Fruit fly (Drosophila melanogaster) whole organism, prepupa: ENCODE data around the gene mew.

ENCODE experiments used
- Blimp-1 ChIP-seq: fragments of 200-800 bp; sonication (Bioruptor generic); optimal IDR thresholded peaks from 3 replicates; lab custom pipeline; 2017; ENCODE audit warnings: missing biosample characterization, missing genetic modification characterization, mild to moderate bottlenecking, moderate library complexity, missing genetic modification reagents
- CG10631 ChIP-seq: fragments of 200-800 bp; sonication (Bioruptor generic); optimal IDR thresholded peaks from 2 replicates; lab custom pipeline; 2016; ENCODE audit warnings: missing biosample characterization, missing genetic modification characterization
- CG10669 ChIP-seq: fragments of 200-800 bp; sonication (Bioruptor generic); optimal IDR thresholded peaks from 3 replicates; lab custom pipeline; 2018; ENCODE audit warnings: missing biosample characterization, mild to moderate bottlenecking, missing genetic modification characterization, moderate library complexity
- CG11294 ChIP-seq: fragments of 200-800 bp; sonication (Bioruptor generic); IDR thresholded peaks from 2 replicates; pipeline ENCODE4 v1.3.6; 2022; ENCODE audit warnings: missing biosample characterization, missing genetic modification characterization
- CG11762 ChIP-seq: fragments of 200-800 bp; sonication (Bioruptor generic); optimal IDR thresholded peaks from 3 replicates; lab custom pipeline; 2016; ENCODE audit warnings: missing biosample characterization, missing genetic modification characterization; ENCODE audit not compliant: insufficient read depth
- CG11902 ChIP-seq: fragments of 200-800 bp; sonication (Bioruptor generic); optimal IDR thresholded peaks from 3 replicates; lab custom pipeline; 2016; ENCODE audit warnings: missing biosample characterization, missing genetic modification characterization
- CG15336 ChIP-seq: fragments of 200-800 bp; sonication (Bioruptor generic); IDR thresholded peaks from 2 replicates; pipeline ENCODE4 v1.3.6; 2022; ENCODE audit warnings: missing biosample characterization, missing genetic modification characterization
- CG1621 ChIP-seq: fragments of 200-800 bp; sonication (Bioruptor generic); optimal IDR thresholded peaks from 3 replicates; lab custom pipeline; 2018; ENCODE audit warnings: missing biosample characterization, mild to moderate bottlenecking, missing genetic modification characterization
- CG16779 ChIP-seq: fragments of 200-800 bp; sonication (Bioruptor generic); optimal IDR thresholded peaks from 3 replicates; lab custom pipeline; 2017; ENCODE audit warnings: missing biosample characterization, mild to moderate bottlenecking, missing genetic modification characterization
- CG3032 ChIP-seq: fragments of 200-800 bp; optimal IDR thresholded peaks from 2 replicates; lab custom pipeline; 2019; ENCODE audit warnings: missing biosample characterization, mild to moderate bottlenecking, missing genetic modification characterization, moderate library complexity
- CG31627 ChIP-seq: fragments of 200-800 bp; sonication (Bioruptor generic); optimal IDR thresholded peaks from 3 replicates; lab custom pipeline; 2016; ENCODE audit warnings: missing biosample characterization, missing genetic modification characterization
- CG32006 ChIP-seq: fragments of 200-800 bp; sonication (Bioruptor generic); optimal IDR thresholded peaks from 3 replicates; lab custom pipeline; 2017; ENCODE audit warnings: missing biosample characterization, mild to moderate bottlenecking, missing genetic modification characterization
- CG34406 ChIP-seq: fragments of 200-800 bp; sonication (Bioruptor generic); optimal IDR thresholded peaks from 3 replicates; lab custom pipeline; 2016; ENCODE audit warnings: missing biosample characterization, missing genetic modification characterization
- CG3919 ChIP-seq: fragments of 200-800 bp; sonication (Bioruptor generic); optimal IDR thresholded peaks from 3 replicates; lab custom pipeline; 2016; ENCODE audit warnings: missing biosample characterization, missing genetic modification characterization
- CG4318 ChIP-seq: fragments of 200-800 bp; sonication (Bioruptor generic); optimal IDR thresholded peaks from 3 replicates; lab custom pipeline; 2017; ENCODE audit warnings: missing biosample characterization, mild to moderate bottlenecking, missing genetic modification characterization
- CG6163 ChIP-seq: fragments of 200-800 bp; sonication (Bioruptor generic); IDR thresholded peaks from 3 replicates; pipeline ENCODE4 v1.3.6; 2022; ENCODE audit warnings: missing biosample characterization, missing genetic modification characterization
- CG6276 ChIP-seq: fragments of 200-800 bp; sonication (Bioruptor generic); optimal IDR thresholded peaks from 2 replicates; lab custom pipeline; 2017; ENCODE audit warnings: missing biosample characterization, mild to moderate bottlenecking, missing genetic modification characterization
- CG6792 ChIP-seq: fragments of 200-800 bp; sonication (Bioruptor generic); optimal IDR thresholded peaks from 3 replicates; lab custom pipeline; 2016; ENCODE audit warnings: missing biosample characterization, missing genetic modification characterization
- CG6808 ChIP-seq: fragments of 200-800 bp; sonication (Bioruptor generic); optimal IDR thresholded peaks from 3 replicates; lab custom pipeline; 2017; ENCODE audit warnings: missing biosample characterization, missing genetic modification characterization, mild to moderate bottlenecking, moderate library complexity, missing genetic modification reagents
- CG6854 ChIP-seq: fragments of 200-800 bp; sonication (Bioruptor generic); optimal IDR thresholded peaks from 2 replicates; lab custom pipeline; 2017; ENCODE audit warnings: missing biosample characterization, mild to moderate bottlenecking, missing genetic modification characterization
- CG7368 ChIP-seq: fragments of 200-800 bp; sonication (Bioruptor generic); optimal IDR thresholded peaks from 3 replicates; lab custom pipeline; 2016; ENCODE audit warnings: missing biosample characterization, missing genetic modification characterization
- CG8632 ChIP-seq: fragments of 200-800 bp; sonication (Bioruptor generic); optimal IDR thresholded peaks from 3 replicates; lab custom pipeline; 2016; ENCODE audit warnings: missing biosample characterization, missing genetic modification characterization
- CG9139 ChIP-seq: fragments of 200-800 bp; sonication (Bioruptor generic); optimal IDR thresholded peaks from 3 replicates; lab custom pipeline; 2017; ENCODE audit warnings: missing biosample characterization, mild to moderate bottlenecking, missing genetic modification characterization
- Eip75B ChIP-seq: fragments of 200-800 bp; sonication (Bioruptor generic); optimal IDR thresholded peaks from 3 replicates; lab custom pipeline; 2016; ENCODE audit warnings: missing biosample characterization, missing genetic modification characterization
- Eip78C ChIP-seq: fragments of 200-800 bp; sonication (Bioruptor generic); peaks from one replicate; lab custom pipeline; 2016; ENCODE audit warnings: missing biosample characterization, missing genetic modification characterization
- Eip93F ChIP-seq: fragments of 200-800 bp; sonication (Bioruptor generic); optimal IDR thresholded peaks from 2 replicates; lab custom pipeline; 2016; ENCODE audit warnings: missing biosample characterization, mild to moderate bottlenecking, missing genetic modification characterization
- Ets21C ChIP-seq: fragments of 200-800 bp; sonication (Bioruptor generic); optimal IDR thresholded peaks from 3 replicates; lab custom pipeline; 2016; ENCODE audit warnings: missing biosample characterization, missing genetic modification characterization
- Ets96B ChIP-seq: fragments of 200-800 bp; optimal IDR thresholded peaks from 2 replicates; lab custom pipeline; 2019; ENCODE audit warnings: missing biosample characterization, mild to moderate bottlenecking, missing genetic modification characterization, moderate library complexity
- Gug ChIP-seq: fragments of 200-800 bp; sonication (Bioruptor generic); IDR thresholded peaks from 2 replicates; pipeline ENCODE4 v1.3.6; 2022; ENCODE audit warnings: missing biosample characterization, missing genetic modification characterization
- Hr38 ChIP-seq: sonication (Bioruptor generic); optimal IDR thresholded peaks from 2 replicates; lab custom pipeline; 2016; ENCODE audit warnings: missing biosample characterization, missing genetic modification characterization
- Hr39 ChIP-seq: fragments of 200-800 bp; sonication (Bioruptor generic); optimal IDR thresholded peaks from 2 replicates; lab custom pipeline; 2016; ENCODE audit warnings: missing biosample characterization, missing genetic modification characterization
- Hr4 ChIP-seq: fragments of 200-800 bp; sonication (Bioruptor generic); optimal IDR thresholded peaks from 3 replicates; lab custom pipeline; 2016; ENCODE audit warnings: missing biosample characterization, missing genetic modification characterization
- Lpt ChIP-seq: fragments of 200-800 bp; sonication (Bioruptor generic); optimal IDR thresholded peaks from 3 replicates; lab custom pipeline; 2016; ENCODE audit warnings: missing biosample characterization, missing genetic modification characterization
- Met ChIP-seq: fragments of 200-800 bp; sonication (Bioruptor generic); optimal IDR thresholded peaks from 3 replicates; lab custom pipeline; 2016; ENCODE audit warnings: missing biosample characterization, missing genetic modification characterization
- OdsH ChIP-seq: fragments of 200-800 bp; sonication (Bioruptor generic); optimal IDR thresholded peaks from 3 replicates; lab custom pipeline; 2016; ENCODE audit warnings: missing biosample characterization, missing genetic modification characterization
- Smox ChIP-seq: fragments of 200-800 bp; sonication (Bioruptor generic); optimal IDR thresholded peaks from 3 replicates; lab custom pipeline; 2016; ENCODE audit warnings: missing biosample characterization, missing genetic modification characterization
- Sox14 ChIP-seq: fragments of 200-800 bp; sonication (Bioruptor generic); optimal IDR thresholded peaks from 3 replicates; lab custom pipeline; 2016; ENCODE audit warnings: missing biosample characterization, missing genetic modification characterization
- Sox15 ChIP-seq: fragments of 200-800 bp; sonication (Bioruptor generic); optimal IDR thresholded peaks from 3 replicates; lab custom pipeline; 2016; ENCODE audit warnings: missing biosample characterization, missing genetic modification characterization
- achi ChIP-seq: fragments of 200-800 bp; sonication (Bioruptor generic); optimal IDR thresholded peaks from 3 replicates; lab custom pipeline; 2016; ENCODE audit warnings: missing biosample characterization, missing genetic modification characterization
- acj6 ChIP-seq: fragments of 200-800 bp; sonication (Bioruptor generic); optimal IDR thresholded peaks from 3 replicates; lab custom pipeline; 2016; ENCODE audit warnings: missing biosample characterization, missing genetic modification characterization
- dac ChIP-seq: fragments of 200-800 bp; sonication (Bioruptor generic); optimal IDR thresholded peaks from 2 replicates; lab custom pipeline; 2017; ENCODE audit warnings: missing biosample characterization, mild to moderate bottlenecking, missing genetic modification characterization
- dsx ChIP-seq: fragments of 200-800 bp; optimal IDR thresholded peaks from 3 replicates; lab custom pipeline; 2019; ENCODE audit warnings: missing biosample characterization, mild to moderate bottlenecking, missing genetic modification characterization, moderate library complexity; ENCODE audit not compliant: poor library complexity, severe bottlenecking
- esn ChIP-seq: fragments of 200-800 bp; sonication (Bioruptor generic); optimal IDR thresholded peaks from 2 replicates; lab custom pipeline; 2016; ENCODE audit warnings: missing biosample characterization, mild to moderate bottlenecking, missing genetic modification characterization, moderate library complexity
- fd59A ChIP-seq: fragments of 200-800 bp; sonication (Bioruptor generic); optimal IDR thresholded peaks from 2 replicates; lab custom pipeline; 2017; ENCODE audit warnings: missing biosample characterization, mild to moderate bottlenecking, missing genetic modification characterization, missing genetic modification reagents
- fd85E ChIP-seq: fragments of 200-800 bp; sonication (Bioruptor generic); optimal IDR thresholded peaks from 3 replicates; lab custom pipeline; 2016; ENCODE audit warnings: missing biosample characterization, missing genetic modification characterization
- fkh ChIP-seq: fragments of 200-800 bp; sonication (Bioruptor generic); optimal IDR thresholded peaks from 3 replicates; lab custom pipeline; 2017; ENCODE audit warnings: missing biosample characterization, mild to moderate bottlenecking, missing genetic modification characterization, moderate library complexity
- lz ChIP-seq: fragments of 200-800 bp; sonication (Bioruptor generic); optimal IDR thresholded peaks from 3 replicates; lab custom pipeline; 2016; ENCODE audit warnings: missing biosample characterization, missing genetic modification characterization
- net ChIP-seq: fragments of 200-800 bp; sonication (Bioruptor generic); optimal IDR thresholded peaks from 3 replicates; lab custom pipeline; 2016; ENCODE audit warnings: missing biosample characterization, missing genetic modification characterization
- salr ChIP-seq, 2 experiments: fragments of 200-800 bp; sonication (Bioruptor generic); optimal IDR thresholded peaks; 3 replicates each; lab custom pipeline; 2016 to 2018; ENCODE audit warnings: missing biosample characterization in 2 of 2, missing genetic modification characterization in 2 of 2, mild to moderate bottlenecking in 1 of 2
- svp ChIP-seq: fragments of 200-800 bp; sonication (Bioruptor generic); peaks from one replicate; lab custom pipeline; 2016; ENCODE audit warnings: missing biosample characterization, missing genetic modification characterization
- topi ChIP-seq: fragments of 200-800 bp; sonication (Bioruptor generic); optimal IDR thresholded peaks from 3 replicates; lab custom pipeline; 2016; ENCODE audit warnings: missing biosample characterization, missing genetic modification characterization
- vri ChIP-seq: fragments of 200-800 bp; sonication (Bioruptor generic); optimal IDR thresholded peaks from 3 replicates; lab custom pipeline; 2016; ENCODE audit warnings: missing biosample characterization, mild to moderate bottlenecking, missing genetic modification characterization

Gene mew

dm6 chrX:13251310-13251709 is 7.0 kb downstream of the mew start:
- peak; percentile 94 for TF ChIP-seq CG10669 (GFP tag; lab: Kevin White, UChicago)
- peak; percentile 86 for TF ChIP-seq CG6854 (GFP tag; lab: Kevin White, UChicago)
- peak; percentile 93 for TF ChIP-seq CG3032 (tag; lab: Kevin White, UChicago)
- peak; percentile 96 for TF ChIP-seq acj6 (GFP tag; lab: Kevin White, UChicago)
- TF ChIP-seq CG11902 (GFP tag; lab: Kevin White, UChicago) = peak; percentile 93
- TF ChIP-seq CG1621 (tag; lab: Kevin White, UChicago) = peak; percentile 95
- peak; percentile 97 for TF ChIP-seq CG6163
- TF ChIP-seq CG3919 = peak; percentile 97
- TF ChIP-seq CG6792 (GFP tag; lab: Kevin White, UChicago) = peak; percentile 95
- peak; percentile 71 for TF ChIP-seq Hr38 (GFP tag; lab: Kevin White, UChicago)
- peak; percentile 84 to 94 for TF ChIP-seq salr (GFP tag; optimal IDR thresholded peaks at IDR 0.05; lab: Kevin White, UChicago)
- TF ChIP-seq CG7368 (GFP tag; lab: Kevin White, UChicago) = peak; percentile 97
- TF ChIP-seq topi = peak; percentile 96
- peak; percentile 89 for TF ChIP-seq CG16779 (tag; lab: Kevin White, UChicago)
- peak; percentile 94 for TF ChIP-seq CG31627 (GFP tag; lab: Kevin White, UChicago)
- peak; percentile 98 for TF ChIP-seq dsx (GFP tag; lab: Kevin White, UChicago)
- peak; percentile 97 for TF ChIP-seq Lpt (GFP tag; lab: Kevin White, UChicago)
- peak; percentile 94 for TF ChIP-seq Met
- peak; percentile 94 for TF ChIP-seq achi (GFP tag; lab: Kevin White, UChicago)
- TF ChIP-seq CG34406 = peak; percentile 90
- TF ChIP-seq Sox14 = peak; percentile 95
- TF ChIP-seq Ets21C = peak; percentile 88
- peak; percentile 96 for TF ChIP-seq svp (GFP tag; lab: Kevin White, UChicago)
- peak; percentile 88 for TF ChIP-seq CG9139 (GFP tag; lab: Kevin White, UChicago)
- TF ChIP-seq CG10631 = peak; percentile 94
- TF ChIP-seq CG11294 (GFP tag; lab: Robert Waterston, UW) = peak; percentile 90
- TF ChIP-seq Blimp-1 = peak; percentile 78
- peak; percentile 67 for TF ChIP-seq Eip93F
- peak; percentile 94 for TF ChIP-seq net
- peak; percentile 91 for TF ChIP-seq CG11762 (GFP tag; lab: Kevin White, UChicago)
- TF ChIP-seq CG6276 = peak; percentile 91
- TF ChIP-seq CG32006 = peak; percentile 95
- TF ChIP-seq Gug = peak; percentile 91
- peak; percentile 94 for TF ChIP-seq Hr4
- peak; percentile 92 for TF ChIP-seq dac
- peak; percentile 29 for TF ChIP-seq fkh (GFP tag; lab: Kevin White, UChicago)
- peak; percentile 95 for TF ChIP-seq CG15336 (GFP tag; lab: Robert Waterston, UW)
- TF ChIP-seq Eip75B (GFP tag; lab: Kevin White, UChicago) = peak; percentile 96
- peak; percentile 95 for TF ChIP-seq lz
- TF ChIP-seq fd85E (GFP tag; lab: Kevin White, UChicago) = peak; percentile 89
- peak; percentile 92 for TF ChIP-seq CG6808 (GFP tag; lab: Kevin White, UChicago)
- peak; percentile 93 for TF ChIP-seq Smox
- TF ChIP-seq Hr39 = peak; percentile 96
- TF ChIP-seq OdsH (GFP tag; lab: Kevin White, UChicago) = peak; percentile 96
- TF ChIP-seq CG8632 (GFP tag; lab: Kevin White, UChicago) = peak; percentile 91
- TF ChIP-seq Eip78C (GFP tag; lab: Kevin White, UChicago) = peak; percentile 98
- peak; percentile 94 for TF ChIP-seq Ets96B (tag; lab: Kevin White, UChicago)
- peak; percentile 92 for TF ChIP-seq Sox15 (GFP tag; lab: Kevin White, UChicago)
- TF ChIP-seq fd59A (GFP tag; lab: Kevin White, UChicago) = peak; percentile 91
- TF ChIP-seq vri (GFP tag; lab: Kevin White, UChicago) = peak; percentile 92
- TF ChIP-seq CG4318 (GFP tag; lab: Kevin White, UChicago) = peak; percentile 92
- peak; percentile 94 for TF ChIP-seq esn (GFP tag; lab: Kevin White, UChicago)
